Fruit fly (Drosophila melanogaster): Measurements from ENCODE around the gene CG34126.

CG34126 gene

dm6 chr2L:4945300-4945699 lies 36.1 kb upstream of the CG34126 start, which contains the start of the genes mRpL24 and betaggt-I (continued):
- TF ChIP-seq CG6276 (GFP tag; optimal IDR thresholded peaks at IDR 0.05) = peak; percentile 92
- TF ChIP-seq CG3919 (GFP tag; optimal IDR thresholded peaks at IDR 0.05) = peak; percentile 97
- peak; percentile 89 for TF ChIP-seq vri (GFP tag; optimal IDR thresholded peaks at IDR 0.05)
- peak; percentile 92 for TF ChIP-seq CG11902 (GFP tag; optimal IDR thresholded peaks at IDR 0.05)
- TF ChIP-seq Eip93F (GFP tag; optimal IDR thresholded peaks at IDR 0.05) = peak; percentile 81
- TF ChIP-seq CG1621 (tag; optimal IDR thresholded peaks at IDR 0.05) = peak; percentile 91
- peak; percentile 97 for TF ChIP-seq CG32006 (GFP tag; optimal IDR thresholded peaks at IDR 0.05)
- TF ChIP-seq Met (GFP tag; optimal IDR thresholded peaks at IDR 0.05) = peak; percentile 95

dm6 chr2L:4949453-4950045 lies 31.9 kb upstream of the CG34126 start, which contains the start of gene jet:
Gene jet (minus strand): TSS chr2L:4949784.
- TF ChIP-seq CG11294 (GFP tag; IDR thresholded peaks at IDR 0.05) (no peak), Gug (GFP tag; IDR thresholded peaks at IDR 0.05) (no peak), Sox14 (GFP tag; optimal IDR thresholded peaks at IDR 0.05) (no peak), Met (GFP tag; optimal IDR thresholded peaks at IDR 0.05) (no peak), fkh (GFP tag; optimal IDR thresholded peaks at IDR 0.05) (peak; percentile 63), Hr38 (GFP tag; optimal IDR thresholded peaks at IDR 0.05) (no peak), esn (GFP tag; optimal IDR thresholded peaks at IDR 0.05) (no peak), Sox15 (GFP tag; optimal IDR thresholded peaks at IDR 0.05) (no peak), topi (GFP tag; optimal IDR thresholded peaks at IDR 0.05) (no peak), CG8319 (GFP tag; optimal IDR thresholded peaks at IDR 0.05) (peak; percentile 91), salr (GFP tag; optimal IDR thresholded peaks at IDR 0.05) (no peak), net (GFP tag; optimal IDR thresholded peaks at IDR 0.05) (no peak), CG16779 (tag; optimal IDR thresholded peaks at IDR 0.05) (no peak), CG10631 (GFP tag; optimal IDR thresholded peaks at IDR 0.05) (no peak)

dm6 chr2L:4950667-4951066 lies 30.7 kb upstream of the CG34126 start, which contains the start of gene Jon25Biii:
Gene Jon25Biii (minus strand): TSS chr2L:4950767.
- no peak for TF ChIP-seq CG8632 (GFP tag; optimal IDR thresholded peaks at IDR 0.05)
- TF ChIP-seq CG32006 (GFP tag; optimal IDR thresholded peaks at IDR 0.05) = no peak
- no peak for TF ChIP-seq Lpt (GFP tag; optimal IDR thresholded peaks at IDR 0.05)
- TF ChIP-seq OdsH (GFP tag; optimal IDR thresholded peaks at IDR 0.05) = no peak
- no peak for TF ChIP-seq Eip78C (GFP tag)
- no peak for TF ChIP-seq CG9139 (GFP tag; optimal IDR thresholded peaks at IDR 0.05)
- no peak for TF ChIP-seq CG6854 (GFP tag; optimal IDR thresholded peaks at IDR 0.05)
- TF ChIP-seq CG4318 (GFP tag; optimal IDR thresholded peaks at IDR 0.05) = no peak
- TF ChIP-seq dsx (GFP tag; optimal IDR thresholded peaks at IDR 0.05; ENCODE audit: poor library complexity, severe bottlenecking) = no peak
- TF ChIP-seq Hr4 (GFP tag; optimal IDR thresholded peaks at IDR 0.05) = no peak
- no peak for TF ChIP-seq Hr39 (GFP tag; optimal IDR thresholded peaks at IDR 0.05)
- TF ChIP-seq CG11294 (GFP tag; IDR thresholded peaks at IDR 0.05) = no peak

dm6 chr2L:4953086-4953570 lies 28.3 kb upstream of the CG34126 start, which contains the start of gene Jon25Bii:
Gene Jon25Bii (minus strand): TSS chr2L:4953136.
- TF ChIP-seq fd59A (GFP tag; optimal IDR thresholded peaks at IDR 0.05) (no peak), eg (GFP tag; IDR thresholded peaks at IDR 0.05) (no peak), OdsH (GFP tag; optimal IDR thresholded peaks at IDR 0.05) (no peak), Ets96B (tag; optimal IDR thresholded peaks at IDR 0.05) (no peak), CG9139 (GFP tag; optimal IDR thresholded peaks at IDR 0.05) (no peak), esn (GFP tag; optimal IDR thresholded peaks at IDR 0.05) (no peak), CG11762 (GFP tag; optimal IDR thresholded peaks at IDR 0.05; ENCODE audit: insufficient read depth) (no peak), CG3919 (GFP tag; optimal IDR thresholded peaks at IDR 0.05) (no peak), Hr38 (GFP tag; optimal IDR thresholded peaks at IDR 0.05) (no peak), achi (GFP tag; optimal IDR thresholded peaks at IDR 0.05) (no peak), cyc (GFP tag; optimal IDR thresholded peaks at IDR 0.05) (no peak), CG6808 (GFP tag; optimal IDR thresholded peaks at IDR 0.05) (no peak), net (GFP tag; optimal IDR thresholded peaks at IDR 0.05) (no peak), Smox (GFP tag; optimal IDR thresholded peaks at IDR 0.05) (no peak), lz (GFP tag; optimal IDR thresholded peaks at IDR 0.05) (no peak), CG6792 (GFP tag; optimal IDR thresholded peaks at IDR 0.05) (no peak), Met (GFP tag; optimal IDR thresholded peaks at IDR 0.05) (no peak), CG10669 (GFP tag; optimal IDR thresholded peaks at IDR 0.05) (no peak), CG8319 (GFP tag; optimal IDR thresholded peaks at IDR 0.05) (no peak)

All from whole organism, prepupa.